Fruit fly (Drosophila melanogaster) whole organism, prepupa: ENCODE results near the gene Fbw5.

Source experiments
- Blimp-1 ChIP-seq: fragments of 200-800 bp; sonication (Bioruptor generic); optimal IDR thresholded peaks from 3 replicates; lab custom pipeline; 2017; ENCODE audit warnings: missing biosample characterization, missing genetic modification characterization, mild to moderate bottlenecking, moderate library complexity, missing genetic modification reagents
- CG10631 ChIP-seq: fragments of 200-800 bp; sonication (Bioruptor generic); optimal IDR thresholded peaks from 2 replicates; lab custom pipeline; 2016; ENCODE audit warnings: missing biosample characterization, missing genetic modification characterization
- CG11762 ChIP-seq: fragments of 200-800 bp; sonication (Bioruptor generic); optimal IDR thresholded peaks from 3 replicates; lab custom pipeline; 2016; ENCODE audit warnings: missing biosample characterization, missing genetic modification characterization; ENCODE audit not compliant: insufficient read depth
- CG1621 ChIP-seq: fragments of 200-800 bp; sonication (Bioruptor generic); optimal IDR thresholded peaks from 3 replicates; lab custom pipeline; 2018; ENCODE audit warnings: missing biosample characterization, mild to moderate bottlenecking, missing genetic modification characterization
- CG16779 ChIP-seq: fragments of 200-800 bp; sonication (Bioruptor generic); optimal IDR thresholded peaks from 3 replicates; lab custom pipeline; 2017; ENCODE audit warnings: missing biosample characterization, mild to moderate bottlenecking, missing genetic modification characterization
- CG3032 ChIP-seq: fragments of 200-800 bp; optimal IDR thresholded peaks from 2 replicates; lab custom pipeline; 2019; ENCODE audit warnings: missing biosample characterization, mild to moderate bottlenecking, missing genetic modification characterization, moderate library complexity
- CG31627 ChIP-seq: fragments of 200-800 bp; sonication (Bioruptor generic); optimal IDR thresholded peaks from 3 replicates; lab custom pipeline; 2016; ENCODE audit warnings: missing biosample characterization, missing genetic modification characterization
- CG34406 ChIP-seq: fragments of 200-800 bp; sonication (Bioruptor generic); optimal IDR thresholded peaks from 3 replicates; lab custom pipeline; 2016; ENCODE audit warnings: missing biosample characterization, missing genetic modification characterization
- CG3919 ChIP-seq: fragments of 200-800 bp; sonication (Bioruptor generic); optimal IDR thresholded peaks from 3 replicates; lab custom pipeline; 2016; ENCODE audit warnings: missing biosample characterization, missing genetic modification characterization
- CG6163 ChIP-seq: fragments of 200-800 bp; sonication (Bioruptor generic); IDR thresholded peaks from 3 replicates; pipeline ENCODE4 v1.3.6; 2022; ENCODE audit warnings: missing biosample characterization, missing genetic modification characterization
- CG6792 ChIP-seq: fragments of 200-800 bp; sonication (Bioruptor generic); optimal IDR thresholded peaks from 3 replicates; lab custom pipeline; 2016; ENCODE audit warnings: missing biosample characterization, missing genetic modification characterization
- CG6808 ChIP-seq: fragments of 200-800 bp; sonication (Bioruptor generic); optimal IDR thresholded peaks from 3 replicates; lab custom pipeline; 2017; ENCODE audit warnings: missing biosample characterization, missing genetic modification characterization, mild to moderate bottlenecking, moderate library complexity, missing genetic modification reagents
- CG6854 ChIP-seq: fragments of 200-800 bp; sonication (Bioruptor generic); optimal IDR thresholded peaks from 2 replicates; lab custom pipeline; 2017; ENCODE audit warnings: missing biosample characterization, mild to moderate bottlenecking, missing genetic modification characterization
- CG8119 ChIP-seq: fragments of 200-800 bp; sonication (Bioruptor generic); IDR thresholded peaks from 3 replicates; pipeline ENCODE4 v1.3.6; 2022; ENCODE audit warnings: missing biosample characterization, missing genetic modification characterization
- CG8319 ChIP-seq: fragments of 200-800 bp; sonication (Bioruptor generic); optimal IDR thresholded peaks from 3 replicates; lab custom pipeline; 2016; ENCODE audit warnings: missing biosample characterization, missing genetic modification characterization
- CG8632 ChIP-seq: fragments of 200-800 bp; sonication (Bioruptor generic); optimal IDR thresholded peaks from 3 replicates; lab custom pipeline; 2016; ENCODE audit warnings: missing biosample characterization, missing genetic modification characterization
- CG9139 ChIP-seq: fragments of 200-800 bp; sonication (Bioruptor generic); optimal IDR thresholded peaks from 3 replicates; lab custom pipeline; 2017; ENCODE audit warnings: missing biosample characterization, mild to moderate bottlenecking, missing genetic modification characterization
- Eip75B ChIP-seq: fragments of 200-800 bp; sonication (Bioruptor generic); optimal IDR thresholded peaks from 3 replicates; lab custom pipeline; 2016; ENCODE audit warnings: missing biosample characterization, missing genetic modification characterization
- Eip78C ChIP-seq: fragments of 200-800 bp; sonication (Bioruptor generic); peaks from one replicate; lab custom pipeline; 2016; ENCODE audit warnings: missing biosample characterization, missing genetic modification characterization
- Ets21C ChIP-seq: fragments of 200-800 bp; sonication (Bioruptor generic); optimal IDR thresholded peaks from 3 replicates; lab custom pipeline; 2016; ENCODE audit warnings: missing biosample characterization, missing genetic modification characterization
- Gug ChIP-seq: fragments of 200-800 bp; sonication (Bioruptor generic); IDR thresholded peaks from 2 replicates; pipeline ENCODE4 v1.3.6; 2022; ENCODE audit warnings: missing biosample characterization, missing genetic modification characterization
- Hr38 ChIP-seq: sonication (Bioruptor generic); optimal IDR thresholded peaks from 2 replicates; lab custom pipeline; 2016; ENCODE audit warnings: missing biosample characterization, missing genetic modification characterization
- Lpt ChIP-seq: fragments of 200-800 bp; sonication (Bioruptor generic); optimal IDR thresholded peaks from 3 replicates; lab custom pipeline; 2016; ENCODE audit warnings: missing biosample characterization, missing genetic modification characterization
- Met ChIP-seq: fragments of 200-800 bp; sonication (Bioruptor generic); optimal IDR thresholded peaks from 3 replicates; lab custom pipeline; 2016; ENCODE audit warnings: missing biosample characterization, missing genetic modification characterization
- Smox ChIP-seq: fragments of 200-800 bp; sonication (Bioruptor generic); optimal IDR thresholded peaks from 3 replicates; lab custom pipeline; 2016; ENCODE audit warnings: missing biosample characterization, missing genetic modification characterization
- Sox102F ChIP-seq: fragments of 200-800 bp; sonication (Bioruptor generic); optimal IDR thresholded peaks from 2 replicates; lab custom pipeline; 2016; ENCODE audit warnings: missing biosample characterization, mild to moderate bottlenecking, missing genetic modification characterization
- Sox14 ChIP-seq: fragments of 200-800 bp; sonication (Bioruptor generic); optimal IDR thresholded peaks from 3 replicates; lab custom pipeline; 2016; ENCODE audit warnings: missing biosample characterization, missing genetic modification characterization
- dac ChIP-seq: fragments of 200-800 bp; sonication (Bioruptor generic); optimal IDR thresholded peaks from 2 replicates; lab custom pipeline; 2017; ENCODE audit warnings: missing biosample characterization, mild to moderate bottlenecking, missing genetic modification characterization
- dsx ChIP-seq: fragments of 200-800 bp; optimal IDR thresholded peaks from 3 replicates; lab custom pipeline; 2019; ENCODE audit warnings: missing biosample characterization, mild to moderate bottlenecking, missing genetic modification characterization, moderate library complexity; ENCODE audit not compliant: poor library complexity, severe bottlenecking
- eg ChIP-seq: fragments of 200-800 bp; sonication (Bioruptor generic); IDR thresholded peaks from 3 replicates; pipeline ENCODE4 v1.3.6; 2022; ENCODE audit warnings: missing biosample characterization, missing genetic modification characterization
- esn ChIP-seq: fragments of 200-800 bp; sonication (Bioruptor generic); optimal IDR thresholded peaks from 2 replicates; lab custom pipeline; 2016; ENCODE audit warnings: missing biosample characterization, mild to moderate bottlenecking, missing genetic modification characterization, moderate library complexity
- fd59A ChIP-seq: fragments of 200-800 bp; sonication (Bioruptor generic); optimal IDR thresholded peaks from 2 replicates; lab custom pipeline; 2017; ENCODE audit warnings: missing biosample characterization, mild to moderate bottlenecking, missing genetic modification characterization, missing genetic modification reagents
- fd85E ChIP-seq: fragments of 200-800 bp; sonication (Bioruptor generic); optimal IDR thresholded peaks from 3 replicates; lab custom pipeline; 2016; ENCODE audit warnings: missing biosample characterization, missing genetic modification characterization
- fkh ChIP-seq: fragments of 200-800 bp; sonication (Bioruptor generic); optimal IDR thresholded peaks from 3 replicates; lab custom pipeline; 2017; ENCODE audit warnings: missing biosample characterization, mild to moderate bottlenecking, missing genetic modification characterization, moderate library complexity
- lz ChIP-seq: fragments of 200-800 bp; sonication (Bioruptor generic); optimal IDR thresholded peaks from 3 replicates; lab custom pipeline; 2016; ENCODE audit warnings: missing biosample characterization, missing genetic modification characterization
- net ChIP-seq: fragments of 200-800 bp; sonication (Bioruptor generic); optimal IDR thresholded peaks from 3 replicates; lab custom pipeline; 2016; ENCODE audit warnings: missing biosample characterization, missing genetic modification characterization
- salr ChIP-seq, 2 experiments: fragments of 200-800 bp; sonication (Bioruptor generic); optimal IDR thresholded peaks; 3 replicates each; lab custom pipeline; 2016 to 2018; ENCODE audit warnings: missing biosample characterization in 2 of 2, missing genetic modification characterization in 2 of 2, mild to moderate bottlenecking in 1 of 2
- ss ChIP-seq, 2 experiments: fragments of 200-800 bp; sonication (Bioruptor generic); optimal IDR thresholded peaks; 2 replicates in 1 of 2; 3 replicates in 1 of 2; lab custom pipeline; 2017 to 2018; ENCODE audit warnings: mild to moderate bottlenecking in 2 of 2, missing biosample characterization in 2 of 2, missing genetic modification characterization in 2 of 2, moderate library complexity in 1 of 2
- svp ChIP-seq: fragments of 200-800 bp; sonication (Bioruptor generic); peaks from one replicate; lab custom pipeline; 2016; ENCODE audit warnings: missing biosample characterization, missing genetic modification characterization
- topi ChIP-seq: fragments of 200-800 bp; sonication (Bioruptor generic); optimal IDR thresholded peaks from 3 replicates; lab custom pipeline; 2016; ENCODE audit warnings: missing biosample characterization, missing genetic modification characterization
- vri ChIP-seq: fragments of 200-800 bp; sonication (Bioruptor generic); optimal IDR thresholded peaks from 3 replicates; lab custom pipeline; 2016; ENCODE audit warnings: missing biosample characterization, mild to moderate bottlenecking, missing genetic modification characterization

Gene Fbw5

dm6 chr2L:6088371-6089365 is 22.9 kb upstream of the Fbw5 start:
- no peak for TF ChIP-seq CG3919 (GFP tag; lab: Kevin White, UChicago)
- peak; percentile 100 for TF ChIP-seq Met
- no peak for TF ChIP-seq lz (GFP tag; lab: Kevin White, UChicago)
- no peak for TF ChIP-seq dac
- TF ChIP-seq Gug (GFP tag; lab: Robert Waterston, UW): peak; percentile 53
- peak; percentile 99 for TF ChIP-seq Blimp-1
- peak; percentile 98 for TF ChIP-seq Eip78C (GFP tag; lab: Kevin White, UChicago)
- TF ChIP-seq svp (GFP tag; lab: Kevin White, UChicago): peak; percentile 97
- TF ChIP-seq Sox14 (GFP tag; lab: Kevin White, UChicago): peak; percentile 77
- TF ChIP-seq Lpt (GFP tag; lab: Kevin White, UChicago): peak; percentile 21
- TF ChIP-seq CG31627 (GFP tag; lab: Kevin White, UChicago): peak; percentile 23
- no peak for TF ChIP-seq CG6792 (GFP tag; lab: Kevin White, UChicago)
- no peak for TF ChIP-seq Hr38 (GFP tag; lab: Kevin White, UChicago)
- peak; percentile 17 for TF ChIP-seq topi (GFP tag; lab: Kevin White, UChicago)
- TF ChIP-seq Eip75B (GFP tag; lab: Kevin White, UChicago): peak; percentile 93
- no peak for TF ChIP-seq CG3032 (tag; lab: Kevin White, UChicago)
- TF ChIP-seq CG6854 (GFP tag; lab: Kevin White, UChicago): peak; percentile 72
- TF ChIP-seq CG16779 (tag; lab: Kevin White, UChicago): peak; percentile 66
- TF ChIP-seq esn (GFP tag; lab: Kevin White, UChicago): peak; percentile 32
- TF ChIP-seq CG1621 (tag; lab: Kevin White, UChicago): peak; percentile 53
- TF ChIP-seq CG9139 (GFP tag; lab: Kevin White, UChicago): no peak
- TF ChIP-seq CG10631: no peak
- TF ChIP-seq CG34406 (GFP tag; lab: Kevin White, UChicago): no peak
- TF ChIP-seq CG8319 (GFP tag; lab: Kevin White, UChicago): no peak
- peak; percentile 70 for TF ChIP-seq CG6163 (GFP tag; lab: Robert Waterston, UW)
- no peak for TF ChIP-seq CG11762 (GFP tag; lab: Kevin White, UChicago)
- TF ChIP-seq fkh (GFP tag; lab: Kevin White, UChicago): peak; percentile 95
- peak; percentile 72 for TF ChIP-seq vri (GFP tag; lab: Kevin White, UChicago)
- TF ChIP-seq eg (GFP tag; lab: Robert Waterston, UW): peak; percentile 56; the same call in 2 of the 3 replicates
- TF ChIP-seq salr (GFP tag; optimal IDR thresholded peaks at IDR 0.05; lab: Kevin White, UChicago): peak in 1 of 2 experiments; percentile 35
- peak; percentile 14 for TF ChIP-seq net (GFP tag; lab: Kevin White, UChicago)
- TF ChIP-seq CG8119 (GFP tag; lab: Robert Waterston, UW): 0 out of 3 replicates have a peak, but pooled peaks have one; percentile 15
- no peak for TF ChIP-seq CG8632 (GFP tag; lab: Kevin White, UChicago)
- peak; percentile 80 for TF ChIP-seq dsx (GFP tag; lab: Kevin White, UChicago)
- TF ChIP-seq Sox102F (GFP tag; lab: Kevin White, UChicago): peak; percentile 23
- TF ChIP-seq, all 60 proteins: peak for 23

- TF ChIP-seq salr (GFP tag; optimal IDR thresholded peaks at IDR 0.05; lab: Kevin White, UChicago): no peak
- TF ChIP-seq Lpt (GFP tag; lab: Kevin White, UChicago): no peak
- TF ChIP-seq CG11762 (GFP tag; lab: Kevin White, UChicago): no peak
- no peak for TF ChIP-seq ss (GFP tag; optimal IDR thresholded peaks at IDR 0.05; lab: Kevin White, UChicago)
- TF ChIP-seq CG34406 (GFP tag; lab: Kevin White, UChicago): no peak
- TF ChIP-seq fd59A (GFP tag; lab: Kevin White, UChicago): no peak
- no peak for TF ChIP-seq CG1621 (tag; lab: Kevin White, UChicago)
- no peak for TF ChIP-seq Smox (GFP tag; lab: Kevin White, UChicago)
- no peak for TF ChIP-seq CG6808 (GFP tag; lab: Kevin White, UChicago)
- no peak for TF ChIP-seq fd85E (GFP tag; lab: Kevin White, UChicago)
- no peak for TF ChIP-seq CG8632 (GFP tag; lab: Kevin White, UChicago)
- TF ChIP-seq Gug (GFP tag; lab: Robert Waterston, UW): no peak
- TF ChIP-seq CG16779 (tag; lab: Kevin White, UChicago): no peak
- no peak for TF ChIP-seq dac
- no peak for TF ChIP-seq Ets21C (GFP tag; lab: Kevin White, UChicago)
- TF ChIP-seq CG6854 (GFP tag; lab: Kevin White, UChicago): no peak
- no peak for TF ChIP-seq CG8119 (GFP tag; lab: Robert Waterston, UW)
Measured at dm6 chr2L:6087685-6088084, 21.9 kb upstream of the Fbw5 start.
